Fruit fly (Drosophila melanogaster) whole organism, embryonic: ENCODE results near the gene lectin-37Db.
A peak's percentile ranks its signal among the peaks of the same experiment; 100 is the strongest.

ENCODE experiments used
- Atf-2 ChIP-seq: fragments of 200-800 bp; sonication (Bioruptor generic); optimal IDR thresholded peaks from 2 replicates; lab custom pipeline; 2016; ENCODE audit warnings: missing biosample characterization, missing genetic modification characterization
- CG10565 ChIP-seq: fragments of 200-800 bp; sonication (Bioruptor generic); optimal IDR thresholded peaks from 3 replicates; lab custom pipeline; 2016; ENCODE audit warnings: missing biosample characterization, mild to moderate bottlenecking, missing genetic modification characterization
- CG10959 ChIP-seq: fragments of 200-800 bp; sonication (Bioruptor generic); IDR thresholded peaks from 2 replicates; pipeline ENCODE4 v1.3.6; 2022; ENCODE audit warnings: missing biosample characterization, missing genetic modification characterization
- CG11695 ChIP-seq: fragments of 200-800 bp; sonication (Bioruptor generic); IDR thresholded peaks from 3 replicates; pipeline ENCODE4 v1.3.6; 2022; ENCODE audit warnings: missing biosample characterization, missing genetic modification characterization
- CG13424 ChIP-seq: fragments of 200-800 bp; sonication (Bioruptor generic); optimal IDR thresholded peaks from 2 replicates; lab custom pipeline; 2019; ENCODE audit warnings: missing biosample characterization, mild to moderate bottlenecking, missing genetic modification characterization, moderate library complexity
- CG13894 ChIP-seq: fragments of 200-800 bp; sonication (Bioruptor generic); optimal IDR thresholded peaks from 3 replicates; lab custom pipeline; 2018; ENCODE audit warnings: missing biosample characterization, mild to moderate bottlenecking, missing genetic modification characterization, moderate library complexity
- CG15514 ChIP-seq: fragments of 200-800 bp; sonication (Bioruptor generic); optimal IDR thresholded peaks from 3 replicates; lab custom pipeline; 2017; ENCODE audit warnings: missing biosample characterization, missing genetic modification characterization, mild to moderate bottlenecking, moderate library complexity, missing genetic modification reagents
- CG16813 ChIP-seq: fragments of 200-800 bp; sonication (Bioruptor generic); IDR thresholded peaks from 3 replicates; pipeline ENCODE4 v1.3.6; 2022; ENCODE audit warnings: missing biosample characterization, missing genetic modification characterization; ENCODE audit not compliant: partially characterized antibody
- CG17385 ChIP-seq: fragments of 200-800 bp; sonication (Bioruptor generic); optimal IDR thresholded peaks from 3 replicates; lab custom pipeline; 2018; ENCODE audit warnings: missing biosample characterization, mild to moderate bottlenecking, missing genetic modification characterization
- CG18476 ChIP-seq: fragments of 200-800 bp; sonication (Bioruptor generic); optimal IDR thresholded peaks from 2 replicates; lab custom pipeline; 2016; ENCODE audit warnings: missing biosample characterization, mild to moderate bottlenecking, missing genetic modification characterization
- CG2120 ChIP-seq: fragments of 200-800 bp; sonication (Bioruptor generic); optimal IDR thresholded peaks from 3 replicates; lab custom pipeline; 2016; ENCODE audit warnings: missing biosample characterization, missing genetic modification characterization
- CG2202 ChIP-seq: fragments of 200-800 bp; sonication (Bioruptor generic); optimal IDR thresholded peaks from 2 replicates; lab custom pipeline; 2018; ENCODE audit warnings: missing biosample characterization, mild to moderate bottlenecking, missing genetic modification characterization
- CG2889 ChIP-seq: fragments of 200-800 bp; sonication (Bioruptor generic); IDR thresholded peaks from 3 replicates; pipeline ENCODE4 v1.3.6; 2022; ENCODE audit warnings: missing biosample characterization, missing genetic modification characterization
- CG4424 ChIP-seq: fragments of 200-800 bp; sonication (Bioruptor generic); optimal IDR thresholded peaks from 3 replicates; lab custom pipeline; 2016; ENCODE audit warnings: missing biosample characterization, missing genetic modification characterization
- CG6272 ChIP-seq: fragments of 200-800 bp; sonication (Bioruptor generic); IDR thresholded peaks from 2 replicates; pipeline ENCODE4 v1.3.6; 2022; ENCODE audit warnings: missing biosample characterization, missing genetic modification characterization
- CG7271 ChIP-seq: fragments of 200-800 bp; sonication (Bioruptor generic); optimal IDR thresholded peaks from 2 replicates; lab custom pipeline; 2018; ENCODE audit warnings: missing biosample characterization, mild to moderate bottlenecking, missing genetic modification characterization, moderate library complexity
- CG7839 ChIP-seq: fragments of 200-800 bp; sonication (Bioruptor generic); optimal IDR thresholded peaks from 3 replicates; lab custom pipeline; 2018; ENCODE audit warnings: missing biosample characterization, mild to moderate bottlenecking, missing genetic modification characterization, moderate library complexity
- CG7963 ChIP-seq: fragments of 200-800 bp; sonication (Bioruptor generic); IDR thresholded peaks from 3 replicates; pipeline ENCODE4 v1.3.6; 2022; ENCODE audit warnings: missing biosample characterization, missing genetic modification characterization; ENCODE audit not compliant: partially characterized antibody
- CG8388 ChIP-seq: fragments of 200-800 bp; sonication (Bioruptor generic); optimal IDR thresholded peaks from 2 replicates; lab custom pipeline; 2019; ENCODE audit warnings: missing biosample characterization, mild to moderate bottlenecking, missing genetic modification characterization, moderate library complexity
- CG9817 ChIP-seq: fragments of 200-800 bp; sonication (Bioruptor generic); optimal IDR thresholded peaks from 2 replicates; lab custom pipeline; 2018; ENCODE audit warnings: missing biosample characterization, mild to moderate bottlenecking, missing genetic modification characterization, moderate library complexity
- Camta ChIP-seq: fragments of 200-800 bp; sonication (Bioruptor generic); optimal IDR thresholded peaks from 2 replicates; lab custom pipeline; 2016; ENCODE audit warnings: missing biosample characterization, missing genetic modification characterization
- CoRest ChIP-seq: fragments of 200-800 bp; sonication (Bioruptor generic); optimal IDR thresholded peaks from 3 replicates; lab custom pipeline; 2018; ENCODE audit warnings: missing biosample characterization, mild to moderate bottlenecking, missing genetic modification characterization, moderate library complexity
- D19A ChIP-seq: fragments of 200-800 bp; optimal IDR thresholded peaks from 3 replicates; lab custom pipeline; 2019; ENCODE audit warnings: missing biosample characterization, mild to moderate bottlenecking, missing genetic modification characterization, moderate library complexity
- Dad ChIP-seq: fragments of 200-800 bp; sonication (Bioruptor generic); optimal IDR thresholded peaks from 3 replicates; lab custom pipeline; 2016; ENCODE audit warnings: missing biosample characterization, missing genetic modification characterization
- Dek ChIP-seq: fragments of 200-800 bp; sonication (Bioruptor generic); optimal IDR thresholded peaks from 3 replicates; lab custom pipeline; 2019; ENCODE audit warnings: missing biosample characterization, mild to moderate bottlenecking, missing genetic modification characterization, moderate library complexity
- Hr3 ChIP-seq: fragments of 200-800 bp; sonication (Bioruptor generic); optimal IDR thresholded peaks from 3 replicates; lab custom pipeline; 2016; ENCODE audit warnings: missing biosample characterization, missing genetic modification characterization
- MBD-R2 ChIP-seq: fragments of 200-800 bp; sonication (Bioruptor generic); IDR thresholded peaks from 2 replicates; pipeline ENCODE4 v1.3.6; 2022; ENCODE audit warnings: missing biosample characterization, missing genetic modification characterization
- Oaz ChIP-seq: fragments of 200-800 bp; sonication (Bioruptor generic); IDR thresholded peaks from 2 replicates; pipeline ENCODE4 v1.3.6; 2022; ENCODE audit warnings: missing biosample characterization, missing genetic modification characterization
- Sox102F ChIP-seq: fragments of 200-800 bp; sonication (Bioruptor generic); optimal IDR thresholded peaks from 2 replicates; lab custom pipeline; 2018; ENCODE audit warnings: missing biosample characterization, mild to moderate bottlenecking, missing genetic modification characterization, moderate library complexity
- TFAM ChIP-seq: fragments of 200-800 bp; sonication (Bioruptor generic); optimal IDR thresholded peaks from 2 replicates; lab custom pipeline; 2017; ENCODE audit warnings: missing biosample characterization, missing genetic modification characterization, inconsistent platforms
- Vsx1 ChIP-seq: fragments of 200-800 bp; sonication (Bioruptor generic); optimal IDR thresholded peaks from 2 replicates; lab custom pipeline; 2017; ENCODE audit warnings: missing biosample characterization, mild to moderate bottlenecking, missing genetic modification characterization, missing genetic modification reagents
- ap ChIP-seq: fragments of 200-800 bp; sonication (Bioruptor generic); IDR thresholded peaks from 2 replicates; pipeline ENCODE4 v1.3.6; 2022; ENCODE audit warnings: missing biosample characterization, missing genetic modification characterization
- ara ChIP-seq: fragments of 200-800 bp; sonication (Bioruptor generic); IDR thresholded peaks from 2 replicates; pipeline ENCODE4 v1.3.6; 2022; ENCODE audit warnings: missing biosample characterization, missing genetic modification characterization
- bbx ChIP-seq: fragments of 200-800 bp; sonication (Bioruptor generic); IDR thresholded peaks from 2 replicates; pipeline ENCODE4 v1.3.6; 2022; ENCODE audit warnings: missing biosample characterization, missing genetic modification characterization; ENCODE audit not compliant: partially characterized antibody
- dan ChIP-seq: fragments of 200-800 bp; sonication (Bioruptor generic); IDR thresholded peaks from 2 replicates; pipeline ENCODE4 v1.3.6; 2022; ENCODE audit warnings: missing biosample characterization, missing genetic modification characterization
- dmrt99B ChIP-seq: fragments of 200-800 bp; sonication (Bioruptor generic); optimal IDR thresholded peaks from 2 replicates; lab custom pipeline; 2018; ENCODE audit warnings: missing biosample characterization, mild to moderate bottlenecking, missing genetic modification characterization, moderate library complexity
- exex ChIP-seq: fragments of 200-800 bp; sonication (Bioruptor generic); optimal IDR thresholded peaks from 4 replicates; lab custom pipeline; 2018; ENCODE audit warnings: missing biosample characterization, mild to moderate bottlenecking, missing genetic modification characterization, moderate library complexity
- ind ChIP-seq: fragments of 200-800 bp; sonication (Bioruptor generic); optimal IDR thresholded peaks from 3 replicates; lab custom pipeline; 2016; ENCODE audit warnings: missing biosample characterization, missing genetic modification characterization
- knrl ChIP-seq: fragments of 200-800 bp; sonication (Bioruptor generic); IDR thresholded peaks from 3 replicates; pipeline ENCODE4 v1.3.6; 2022; ENCODE audit warnings: missing biosample characterization, missing genetic modification characterization; ENCODE audit not compliant: partially characterized antibody
- mam ChIP-seq: fragments of 200-800 bp; sonication (Bioruptor generic); optimal IDR thresholded peaks from 3 replicates; lab custom pipeline; 2016; ENCODE audit warnings: missing biosample characterization, missing genetic modification characterization
- mld ChIP-seq: fragments of 200-800 bp; sonication (Bioruptor generic); IDR thresholded peaks from 3 replicates; pipeline ENCODE4 v1.3.6; 2022; ENCODE audit warnings: missing biosample characterization, missing genetic modification characterization; ENCODE audit not compliant: partially characterized antibody
- nmo ChIP-seq: fragments of 200-800 bp; sonication (Bioruptor generic); optimal IDR thresholded peaks from 2 replicates; lab custom pipeline; 2018; ENCODE audit warnings: missing biosample characterization, mild to moderate bottlenecking, missing genetic modification characterization, moderate library complexity
- pfk ChIP-seq: fragments of 200-800 bp; sonication (Bioruptor generic); optimal IDR thresholded peaks from 2 replicates; lab custom pipeline; 2018; ENCODE audit warnings: missing biosample characterization, mild to moderate bottlenecking, missing genetic modification characterization, moderate library complexity
- row ChIP-seq: fragments of 200-800 bp; sonication (Bioruptor generic); IDR thresholded peaks from 3 replicates; pipeline ENCODE4 v1.3.6; 2022; ENCODE audit warnings: missing biosample characterization, missing genetic modification characterization
- scrt ChIP-seq: fragments of 200-800 bp; sonication (Bioruptor generic); optimal IDR thresholded peaks from 2 replicates; lab custom pipeline; 2018; ENCODE audit warnings: missing biosample characterization, mild to moderate bottlenecking, missing genetic modification characterization, moderate library complexity
- sd ChIP-seq: fragments of 200-800 bp; sonication (Bioruptor generic); optimal IDR thresholded peaks from 3 replicates; lab custom pipeline; 2018; ENCODE audit warnings: missing biosample characterization, mild to moderate bottlenecking, missing genetic modification characterization, moderate library complexity
- tup ChIP-seq: fragments of 200-800 bp; sonication (Bioruptor generic); optimal IDR thresholded peaks from 2 replicates; lab custom pipeline; 2016; ENCODE audit warnings: missing biosample characterization, mild to moderate bottlenecking, missing genetic modification characterization, moderate library complexity

lectin-37Db gene

dm6 chr2L:19416602-19417497 is 2.0 kb upstream of the lectin-37Db start, which contains the start of gene Lectin-galC1 (continued):
- peak; percentile 85 for TF ChIP-seq Camta (GFP tag; lab: Kevin White, UChicago)
- peak; percentile 87 for TF ChIP-seq CG8388 (GFP tag; lab: Kevin White, UChicago)
- TF ChIP-seq CG7839 (tag; lab: Kevin White, UChicago), result peak; percentile 89
- TF ChIP-seq CG11695, result peak; percentile 82
- TF ChIP-seq Dek (tag; lab: Kevin White, UChicago), result peak; percentile 73
- TF ChIP-seq CG9817 (tag; lab: Kevin White, UChicago), result peak; percentile 78
- TF ChIP-seq nmo, result peak; percentile 89
- TF ChIP-seq mam (GFP tag; lab: Kevin White, UChicago), result peak; percentile 70
- no peak for TF ChIP-seq CG7963 (GFP tag; lab: Robert Waterston, UW)
- peak; percentile 62 for TF ChIP-seq pfk (GFP tag; lab: Kevin White, UChicago)
- peak; percentile 82 for TF ChIP-seq Hr3
- peak; percentile 70; the same call in 2 of the 3 replicates for TF ChIP-seq CG2889 (GFP tag; lab: Robert Waterston, UW)
- peak; percentile 42; the same call in 1 of the 2 replicates for TF ChIP-seq MBD-R2 (GFP tag; lab: Robert Waterston, UW)
- peak; percentile 88 for TF ChIP-seq row (GFP tag; lab: Robert Waterston, UW)
- TF ChIP-seq scrt (GFP tag; lab: Kevin White, UChicago), result peak; percentile 72
- peak; percentile 63 for TF ChIP-seq CG15514 (GFP tag; lab: Kevin White, UChicago)
- TF ChIP-seq Vsx1 (GFP tag; lab: Kevin White, UChicago), result peak; percentile 53
- peak; percentile 86 for TF ChIP-seq ind (GFP tag; lab: Kevin White, UChicago)
- TF ChIP-seq CG10565 (GFP tag; lab: Kevin White, UChicago), result peak; percentile 79
- TF ChIP-seq bbx (GFP tag; lab: Robert Waterston, UW), result no peak
- TF ChIP-seq CG16813 (GFP tag; lab: Robert Waterston, UW), result no peak
- TF ChIP-seq TFAM (GFP tag; lab: Kevin White, UChicago), result no peak
- peak; percentile 71; the same call in 1 of the 2 replicates for TF ChIP-seq CG6272 (GFP tag; lab: Robert Waterston, UW)
- peak; percentile 81 for TF ChIP-seq sd (tag; lab: Kevin White, UChicago)
- TF ChIP-seq Oaz (GFP tag; lab: Robert Waterston, UW), result peak; percentile 78
- TF ChIP-seq CG13894 (tag; lab: Kevin White, UChicago), result no peak
- TF ChIP-seq dmrt99B (tag; lab: Kevin White, UChicago), result peak; percentile 91
- peak; percentile 58 for TF ChIP-seq CG2120
- TF ChIP-seq Sox102F (GFP tag; lab: Kevin White, UChicago), result peak; percentile 93
- TF ChIP-seq knrl (GFP tag; lab: Robert Waterston, UW), result no peak
- TF ChIP-seq Dad (GFP tag; lab: Kevin White, UChicago), result peak; percentile 84
- peak; percentile 81 for TF ChIP-seq CG17385
- peak; percentile 89 for TF ChIP-seq CG13424 (tag; lab: Kevin White, UChicago)
- TF ChIP-seq CG2202 (tag; lab: Kevin White, UChicago), result peak; percentile 70
- TF ChIP-seq tup (GFP tag; lab: Kevin White, UChicago), result peak; percentile 55
- peak; percentile 78 for TF ChIP-seq Atf-2 (GFP tag; lab: Kevin White, UChicago)
- TF ChIP-seq CG18476, result peak; percentile 81
- peak; percentile 65; the same call in 1 of the 2 replicates for TF ChIP-seq dan
- peak; percentile 78 for TF ChIP-seq ap (GFP tag; lab: Robert Waterston, UW)
- TF ChIP-seq exex (tag; lab: Kevin White, UChicago), result peak; percentile 24
- TF ChIP-seq mld (GFP tag; lab: Robert Waterston, UW), result no peak
- peak; percentile 88 for TF ChIP-seq CG4424 (GFP tag; lab: Kevin White, UChicago)
- peak; percentile 83 for TF ChIP-seq D19A
- peak; percentile 66 for TF ChIP-seq CG7271
- TF ChIP-seq CoRest (tag; lab: Kevin White, UChicago), result peak; percentile 91
- peak; percentile 89 for TF ChIP-seq ara
- TF ChIP-seq CG10959, result peak; percentile 82
